Fruit fly (Drosophila melanogaster): Measurements from ENCODE around the gene Zwilch.

DNA sequence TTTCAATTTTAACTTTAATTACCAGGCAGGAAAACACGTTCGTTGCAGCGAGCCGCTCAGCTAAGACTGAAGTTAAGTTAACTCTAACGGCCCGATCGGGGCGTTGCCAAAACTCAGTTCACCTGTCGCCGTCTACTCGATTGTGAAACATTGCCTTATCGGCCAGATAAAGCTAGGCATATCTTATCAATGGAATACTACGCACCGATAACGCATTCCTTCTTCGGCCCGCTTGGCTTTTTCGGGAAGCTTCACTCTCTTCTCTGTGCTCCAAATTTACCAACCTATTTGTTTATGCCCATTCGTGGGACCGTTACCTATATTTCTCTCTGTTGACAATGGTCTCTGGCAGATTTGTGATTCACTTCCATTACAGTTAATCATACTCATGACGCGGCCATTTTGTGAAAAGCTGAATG lies 17.5 kb downstream of the Zwilch start, which contains the start of gene mesh:
- TF ChIP-seq Dfd (GFP tag; optimal IDR thresholded peaks at IDR 0.05) (no peak), Rel (GFP tag; optimal IDR thresholded peaks at IDR 0.05) (no peak), Rel (tag; optimal IDR thresholded peaks at IDR 0.05) (peak; percentile 60), lola (GFP tag; optimal IDR thresholded peaks at IDR 0.05) (no peak)

Data from whole organism, wandering third instar larva.